Worm (Caenorhabditis elegans): ENCODE data around the gene C33C12.4.

DNA sequence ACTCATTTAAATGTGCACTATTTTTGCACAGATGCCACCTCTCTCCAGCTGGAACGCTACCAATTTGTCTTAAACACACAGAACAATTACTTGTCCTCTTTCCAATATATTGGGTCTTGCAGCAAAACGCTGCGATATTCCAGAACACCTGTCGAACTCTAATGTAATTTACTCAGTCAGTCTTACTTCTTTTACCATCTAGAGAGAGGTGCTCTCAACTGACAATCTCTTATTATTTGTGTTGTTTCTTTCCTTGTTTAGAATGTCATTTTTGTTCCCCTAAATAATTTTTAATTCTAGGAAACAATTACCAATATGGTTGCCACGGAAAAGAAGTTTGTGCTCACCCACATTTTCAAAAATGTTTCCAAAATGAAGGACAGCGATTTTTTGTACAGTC is 35.5 kb downstream of the C33C12.4 start, which contains the start of gene sdz-28:
- no peak for TF ChIP-seq ceh-82 (tag; optimal IDR thresholded peaks at IDR 0.05)
- TF ChIP-seq egl-27 (tag; optimal IDR thresholded peaks at IDR 0.05): no peak
- no peak for TF ChIP-seq elt-1 (tag; optimal IDR thresholded peaks at IDR 0.05)
- TF ChIP-seq nhr-77 (tag; optimal IDR thresholded peaks at IDR 0.05): no peak
- no peak for TF ChIP-seq skn-1 (tag; optimal IDR thresholded peaks at IDR 0.05)
- TF ChIP-seq unc-39 (tag; optimal IDR thresholded peaks at IDR 0.05): no peak
- TF ChIP-seq lin-13 (GFP tag; optimal IDR thresholded peaks at IDR 0.05): no peak
- TF ChIP-seq blmp-1 (tag; optimal IDR thresholded peaks at IDR 0.05; ENCODE audit: insufficient read depth): no peak
- TF ChIP-seq dmd-4 (tag; optimal IDR thresholded peaks at IDR 0.05): no peak
- no peak for TF ChIP-seq unc-62 (GFP tag; optimal IDR thresholded peaks at IDR 0.05)
- no peak for TF ChIP-seq ama-1 (optimal IDR thresholded peaks at IDR 0.05)
